Fruit fly (Drosophila melanogaster) whole organism, prepupa: ENCODE data around the gene Nf-YA.

Experiments used
- Blimp-1 ChIP-seq: fragments of 200-800 bp; sonication (Bioruptor generic); optimal IDR thresholded peaks from 3 replicates; lab custom pipeline; 2017; ENCODE audit warnings: missing biosample characterization, missing genetic modification characterization, mild to moderate bottlenecking, moderate library complexity, missing genetic modification reagents
- CG10631 ChIP-seq: fragments of 200-800 bp; sonication (Bioruptor generic); optimal IDR thresholded peaks from 2 replicates; lab custom pipeline; 2016; ENCODE audit warnings: missing biosample characterization, missing genetic modification characterization
- CG11762 ChIP-seq: fragments of 200-800 bp; sonication (Bioruptor generic); optimal IDR thresholded peaks from 3 replicates; lab custom pipeline; 2016; ENCODE audit warnings: missing biosample characterization, missing genetic modification characterization; ENCODE audit not compliant: insufficient read depth
- CG15336 ChIP-seq: fragments of 200-800 bp; sonication (Bioruptor generic); IDR thresholded peaks from 2 replicates; pipeline ENCODE4 v1.3.6; 2022; ENCODE audit warnings: missing biosample characterization, missing genetic modification characterization
- CG1621 ChIP-seq: fragments of 200-800 bp; sonication (Bioruptor generic); optimal IDR thresholded peaks from 3 replicates; lab custom pipeline; 2018; ENCODE audit warnings: missing biosample characterization, mild to moderate bottlenecking, missing genetic modification characterization
- CG16779 ChIP-seq: fragments of 200-800 bp; sonication (Bioruptor generic); optimal IDR thresholded peaks from 3 replicates; lab custom pipeline; 2017; ENCODE audit warnings: missing biosample characterization, mild to moderate bottlenecking, missing genetic modification characterization
- CG3032 ChIP-seq: fragments of 200-800 bp; optimal IDR thresholded peaks from 2 replicates; lab custom pipeline; 2019; ENCODE audit warnings: missing biosample characterization, mild to moderate bottlenecking, missing genetic modification characterization, moderate library complexity
- CG34406 ChIP-seq: fragments of 200-800 bp; sonication (Bioruptor generic); optimal IDR thresholded peaks from 3 replicates; lab custom pipeline; 2016; ENCODE audit warnings: missing biosample characterization, missing genetic modification characterization
- CG4318 ChIP-seq: fragments of 200-800 bp; sonication (Bioruptor generic); optimal IDR thresholded peaks from 3 replicates; lab custom pipeline; 2017; ENCODE audit warnings: missing biosample characterization, mild to moderate bottlenecking, missing genetic modification characterization
- CG6163 ChIP-seq: fragments of 200-800 bp; sonication (Bioruptor generic); IDR thresholded peaks from 3 replicates; pipeline ENCODE4 v1.3.6; 2022; ENCODE audit warnings: missing biosample characterization, missing genetic modification characterization
- CG6792 ChIP-seq: fragments of 200-800 bp; sonication (Bioruptor generic); optimal IDR thresholded peaks from 3 replicates; lab custom pipeline; 2016; ENCODE audit warnings: missing biosample characterization, missing genetic modification characterization
- CG6808 ChIP-seq: fragments of 200-800 bp; sonication (Bioruptor generic); optimal IDR thresholded peaks from 3 replicates; lab custom pipeline; 2017; ENCODE audit warnings: missing biosample characterization, missing genetic modification characterization, mild to moderate bottlenecking, moderate library complexity, missing genetic modification reagents
- CG9139 ChIP-seq: fragments of 200-800 bp; sonication (Bioruptor generic); optimal IDR thresholded peaks from 3 replicates; lab custom pipeline; 2017; ENCODE audit warnings: missing biosample characterization, mild to moderate bottlenecking, missing genetic modification characterization
- Eip75B ChIP-seq: fragments of 200-800 bp; sonication (Bioruptor generic); optimal IDR thresholded peaks from 3 replicates; lab custom pipeline; 2016; ENCODE audit warnings: missing biosample characterization, missing genetic modification characterization
- Eip78C ChIP-seq: fragments of 200-800 bp; sonication (Bioruptor generic); peaks from one replicate; lab custom pipeline; 2016; ENCODE audit warnings: missing biosample characterization, missing genetic modification characterization
- Ets96B ChIP-seq: fragments of 200-800 bp; optimal IDR thresholded peaks from 2 replicates; lab custom pipeline; 2019; ENCODE audit warnings: missing biosample characterization, mild to moderate bottlenecking, missing genetic modification characterization, moderate library complexity
- Gug ChIP-seq: fragments of 200-800 bp; sonication (Bioruptor generic); IDR thresholded peaks from 2 replicates; pipeline ENCODE4 v1.3.6; 2022; ENCODE audit warnings: missing biosample characterization, missing genetic modification characterization
- Hr39 ChIP-seq: fragments of 200-800 bp; sonication (Bioruptor generic); optimal IDR thresholded peaks from 2 replicates; lab custom pipeline; 2016; ENCODE audit warnings: missing biosample characterization, missing genetic modification characterization
- Hr4 ChIP-seq: fragments of 200-800 bp; sonication (Bioruptor generic); optimal IDR thresholded peaks from 3 replicates; lab custom pipeline; 2016; ENCODE audit warnings: missing biosample characterization, missing genetic modification characterization
- Met ChIP-seq: fragments of 200-800 bp; sonication (Bioruptor generic); optimal IDR thresholded peaks from 3 replicates; lab custom pipeline; 2016; ENCODE audit warnings: missing biosample characterization, missing genetic modification characterization
- OdsH ChIP-seq: fragments of 200-800 bp; sonication (Bioruptor generic); optimal IDR thresholded peaks from 3 replicates; lab custom pipeline; 2016; ENCODE audit warnings: missing biosample characterization, missing genetic modification characterization
- Smox ChIP-seq: fragments of 200-800 bp; sonication (Bioruptor generic); optimal IDR thresholded peaks from 3 replicates; lab custom pipeline; 2016; ENCODE audit warnings: missing biosample characterization, missing genetic modification characterization
- Sox102F ChIP-seq: fragments of 200-800 bp; sonication (Bioruptor generic); optimal IDR thresholded peaks from 2 replicates; lab custom pipeline; 2016; ENCODE audit warnings: missing biosample characterization, mild to moderate bottlenecking, missing genetic modification characterization
- Sox15 ChIP-seq: fragments of 200-800 bp; sonication (Bioruptor generic); optimal IDR thresholded peaks from 3 replicates; lab custom pipeline; 2016; ENCODE audit warnings: missing biosample characterization, missing genetic modification characterization
- achi ChIP-seq: fragments of 200-800 bp; sonication (Bioruptor generic); optimal IDR thresholded peaks from 3 replicates; lab custom pipeline; 2016; ENCODE audit warnings: missing biosample characterization, missing genetic modification characterization
- acj6 ChIP-seq: fragments of 200-800 bp; sonication (Bioruptor generic); optimal IDR thresholded peaks from 3 replicates; lab custom pipeline; 2016; ENCODE audit warnings: missing biosample characterization, missing genetic modification characterization
- cyc ChIP-seq: fragments of 200-800 bp; sonication (Bioruptor generic); optimal IDR thresholded peaks from 3 replicates; lab custom pipeline; 2016; ENCODE audit warnings: missing biosample characterization, missing genetic modification characterization
- eg ChIP-seq: fragments of 200-800 bp; sonication (Bioruptor generic); IDR thresholded peaks from 3 replicates; pipeline ENCODE4 v1.3.6; 2022; ENCODE audit warnings: missing biosample characterization, missing genetic modification characterization
- esn ChIP-seq: fragments of 200-800 bp; sonication (Bioruptor generic); optimal IDR thresholded peaks from 2 replicates; lab custom pipeline; 2016; ENCODE audit warnings: missing biosample characterization, mild to moderate bottlenecking, missing genetic modification characterization, moderate library complexity
- fd59A ChIP-seq: fragments of 200-800 bp; sonication (Bioruptor generic); optimal IDR thresholded peaks from 2 replicates; lab custom pipeline; 2017; ENCODE audit warnings: missing biosample characterization, mild to moderate bottlenecking, missing genetic modification characterization, missing genetic modification reagents
- fd85E ChIP-seq: fragments of 200-800 bp; sonication (Bioruptor generic); optimal IDR thresholded peaks from 3 replicates; lab custom pipeline; 2016; ENCODE audit warnings: missing biosample characterization, missing genetic modification characterization
- fkh ChIP-seq: fragments of 200-800 bp; sonication (Bioruptor generic); optimal IDR thresholded peaks from 3 replicates; lab custom pipeline; 2017; ENCODE audit warnings: missing biosample characterization, mild to moderate bottlenecking, missing genetic modification characterization, moderate library complexity
- pdm3 ChIP-seq: fragments of 200-800 bp; sonication (Bioruptor generic); optimal IDR thresholded peaks from 3 replicates; lab custom pipeline; 2016; ENCODE audit warnings: missing biosample characterization, missing genetic modification characterization
- salr ChIP-seq, 2 experiments: fragments of 200-800 bp; sonication (Bioruptor generic); optimal IDR thresholded peaks; 3 replicates each; lab custom pipeline; 2016 to 2018; ENCODE audit warnings: missing biosample characterization in 2 of 2, missing genetic modification characterization in 2 of 2, mild to moderate bottlenecking in 1 of 2
- spab ChIP-seq: fragments of 200-800 bp; sonication (Bioruptor generic); optimal IDR thresholded peaks from 2 replicates; lab custom pipeline; 2017; ENCODE audit warnings: missing biosample characterization, mild to moderate bottlenecking, missing genetic modification characterization, missing genetic modification reagents
- ss ChIP-seq, 2 experiments: fragments of 200-800 bp; sonication (Bioruptor generic); optimal IDR thresholded peaks; 2 replicates in 1 of 2; 3 replicates in 1 of 2; lab custom pipeline; 2017 to 2018; ENCODE audit warnings: mild to moderate bottlenecking in 2 of 2, missing biosample characterization in 2 of 2, missing genetic modification characterization in 2 of 2, moderate library complexity in 1 of 2
- topi ChIP-seq: fragments of 200-800 bp; sonication (Bioruptor generic); optimal IDR thresholded peaks from 3 replicates; lab custom pipeline; 2016; ENCODE audit warnings: missing biosample characterization, missing genetic modification characterization
- vri ChIP-seq: fragments of 200-800 bp; sonication (Bioruptor generic); optimal IDR thresholded peaks from 3 replicates; lab custom pipeline; 2016; ENCODE audit warnings: missing biosample characterization, mild to moderate bottlenecking, missing genetic modification characterization

Nf-YA gene

DNA sequence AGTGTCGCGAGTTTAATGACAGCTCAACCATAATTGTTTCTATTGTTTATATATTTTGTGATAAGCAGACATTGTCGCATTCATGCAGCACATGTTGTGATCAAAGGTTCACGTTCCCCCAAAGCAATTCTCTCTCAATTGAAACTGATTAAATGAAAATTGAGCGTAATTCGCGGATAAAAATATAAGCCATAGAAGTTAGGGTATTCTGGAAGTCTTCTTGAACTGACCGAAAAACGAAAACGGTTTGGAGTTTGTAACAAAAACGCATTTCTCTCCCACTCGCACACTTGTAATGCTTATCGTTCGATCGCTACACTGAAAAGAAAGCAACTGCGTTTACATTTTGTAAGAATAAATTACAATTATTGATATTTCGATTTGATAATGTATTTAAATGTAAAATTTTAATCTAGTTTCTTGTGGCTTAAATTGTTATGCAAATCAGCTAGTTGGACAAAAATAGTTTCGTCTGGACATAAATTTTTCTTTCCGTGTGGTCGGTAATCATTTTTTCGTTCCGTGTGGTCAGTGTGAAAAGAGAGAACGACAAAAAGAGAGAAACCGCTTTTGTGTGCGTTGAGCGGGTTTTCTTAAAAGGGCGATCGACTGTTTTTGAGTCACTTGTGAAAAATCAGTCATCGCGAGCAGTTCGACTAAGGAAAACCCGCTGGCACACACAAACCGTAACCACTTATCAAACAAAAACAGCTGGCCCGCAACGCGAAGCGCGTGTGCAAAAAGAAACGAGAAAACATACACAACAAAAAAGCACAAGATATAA is 19.2 kb downstream of the Nf-YA start, which contains the start of gene aay (continued):
- TF ChIP-seq CG16779 (tag; lab: Kevin White, UChicago) (peak; percentile 98), CG34406 (GFP tag; lab: Kevin White, UChicago) (peak; percentile 100), CG6792 (GFP tag; lab: Kevin White, UChicago) (peak; percentile 99), fd85E (GFP tag; lab: Kevin White, UChicago) (peak; percentile 97), fd59A (GFP tag; lab: Kevin White, UChicago) (peak; percentile 95), Hr4 (GFP tag; lab: Kevin White, UChicago) (peak; percentile 99), CG6163 (GFP tag; lab: Robert Waterston, UW) (peak; percentile 98), CG4318 (GFP tag; lab: Kevin White, UChicago) (peak; percentile 94), CG6808 (peak; percentile 95), OdsH (GFP tag; lab: Kevin White, UChicago) (peak; percentile 99), CG15336 (GFP tag; lab: Robert Waterston, UW) (peak; percentile 99), Eip75B (peak; percentile 99), Eip78C (GFP tag; lab: Kevin White, UChicago) (peak; percentile 100), acj6 (GFP tag; lab: Kevin White, UChicago) (peak; percentile 99), Smox (GFP tag; lab: Kevin White, UChicago) (peak; percentile 99)

DNA sequence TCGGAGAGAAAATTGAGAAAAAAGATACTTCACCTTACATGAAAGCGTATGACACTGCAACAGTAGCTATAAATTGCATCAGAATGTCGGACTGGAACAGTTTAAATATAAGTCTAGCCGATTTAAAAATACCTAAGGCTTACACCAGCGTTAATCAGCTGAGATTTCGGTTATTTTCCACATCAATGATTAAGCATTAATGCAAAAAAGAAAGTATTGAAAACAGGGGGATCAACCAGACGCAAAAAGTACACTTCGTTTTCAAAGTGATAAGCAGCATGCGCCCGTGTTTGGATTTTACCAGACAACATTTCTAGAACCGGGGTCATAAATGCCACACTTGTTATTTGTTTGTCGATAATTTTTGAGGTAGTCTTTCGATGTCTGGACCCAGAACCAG is 19.9 kb downstream of the Nf-YA start:
- no peak for TF ChIP-seq Smox (GFP tag; lab: Kevin White, UChicago)
- TF ChIP-seq Eip78C (GFP tag; lab: Kevin White, UChicago): peak; percentile 8

DNA sequence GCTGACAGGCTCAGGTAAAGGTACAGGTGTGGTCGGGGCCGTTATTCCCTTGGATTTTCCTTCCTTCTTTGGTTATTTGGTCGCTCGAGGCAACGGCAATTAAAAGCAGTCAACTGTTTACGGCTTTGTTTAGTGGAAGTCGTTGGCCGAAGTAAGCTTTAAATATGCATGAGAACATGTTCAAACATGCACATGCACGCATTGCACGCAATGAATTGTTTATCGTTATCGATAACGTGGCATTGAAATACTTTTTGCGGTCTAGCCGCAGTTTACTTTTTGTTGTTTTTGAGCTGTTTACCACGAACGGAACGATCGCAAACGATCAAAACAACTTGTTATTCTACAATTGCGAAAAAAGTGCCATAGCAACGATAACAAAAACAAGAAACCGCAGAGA is 20.4 kb downstream of the Nf-YA start:
- TF ChIP-seq ss (GFP tag; optimal IDR thresholded peaks at IDR 0.05; lab: Kevin White, UChicago) (peak in 1 of 2 experiments; percentile 52), vri (GFP tag; lab: Kevin White, UChicago) (no peak), achi (GFP tag; lab: Kevin White, UChicago) (no peak)
- TF ChIP-seq, all 60 proteins: peak for 1

dm6 chr3L:9420819-9421130 is 21.3 kb downstream of the Nf-YA start:
- TF ChIP-seq acj6 (GFP tag; lab: Kevin White, UChicago) (no peak), achi (GFP tag; lab: Kevin White, UChicago) (no peak), CG6163 (GFP tag; lab: Robert Waterston, UW) (no peak), pdm3 (GFP tag; lab: Kevin White, UChicago) (no peak), CG4318 (GFP tag; lab: Kevin White, UChicago) (no peak)

DNA sequence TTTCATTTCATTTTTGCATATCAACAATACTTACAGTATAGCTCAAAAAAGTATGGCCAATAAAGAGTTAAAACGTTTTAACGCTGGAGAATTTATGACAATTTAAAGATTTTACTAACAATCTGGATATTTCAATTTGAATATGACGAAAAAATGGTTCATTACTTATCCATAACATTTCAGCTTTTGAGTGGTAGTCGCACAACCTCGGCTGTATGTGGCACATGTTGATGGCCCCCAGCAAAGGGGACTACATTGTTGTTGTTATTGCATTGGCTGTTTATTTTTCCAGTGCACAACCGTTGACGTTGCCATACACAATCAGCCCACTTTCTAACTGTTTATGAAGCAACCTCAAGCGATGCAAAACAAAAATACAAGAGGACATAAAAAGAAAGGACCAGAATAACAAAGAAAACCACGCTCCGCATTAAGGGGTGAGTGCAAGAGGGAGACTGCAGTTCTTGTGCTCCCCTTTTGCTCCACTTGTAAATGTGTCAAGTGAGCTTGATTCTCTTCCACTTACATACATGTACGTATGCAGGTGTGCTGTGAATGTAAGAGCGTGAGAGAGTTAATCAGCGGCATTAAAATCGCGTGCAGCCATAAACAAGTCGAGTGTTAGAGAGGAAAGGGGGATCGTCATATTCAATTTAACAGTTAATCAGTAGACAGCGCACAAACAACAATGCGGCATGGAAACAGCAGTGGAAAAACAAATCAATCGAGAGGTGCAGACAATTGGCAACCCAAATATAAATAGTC is 21.8 kb downstream of the Nf-YA start:
- TF ChIP-seq CG16779 (tag; lab: Kevin White, UChicago) (peak; percentile 94), CG4318 (GFP tag; lab: Kevin White, UChicago) (peak; percentile 88), Ets96B (tag; lab: Kevin White, UChicago) (peak; percentile 97), Eip75B (peak; percentile 99), salr (GFP tag; optimal IDR thresholded peaks at IDR 0.05; lab: Kevin White, UChicago) (peak; percentile 91), pdm3 (GFP tag; lab: Kevin White, UChicago) (peak; percentile 97), Sox15 (peak; percentile 92), Hr39 (GFP tag; lab: Kevin White, UChicago) (peak; percentile 96), topi (peak; percentile 98), Met (GFP tag; lab: Kevin White, UChicago) (peak; percentile 98), esn (GFP tag; lab: Kevin White, UChicago) (peak; percentile 99), CG10631 (GFP tag; lab: Kevin White, UChicago) (peak; percentile 94), ss (GFP tag; optimal IDR thresholded peaks at IDR 0.05; lab: Kevin White, UChicago) (peak; percentile 93 to 96), spab (peak; percentile 93), cyc (GFP tag; lab: Kevin White, UChicago) (peak; percentile 97), CG11762 (peak; percentile 95), CG3032 (tag; lab: Kevin White, UChicago) (peak; percentile 94), fkh (GFP tag; lab: Kevin White, UChicago) (no peak), Sox102F (GFP tag; lab: Kevin White, UChicago) (peak; percentile 98), CG1621 (tag; lab: Kevin White, UChicago) (peak; percentile 95), CG34406 (GFP tag; lab: Kevin White, UChicago) (peak; percentile 97), CG9139 (GFP tag; lab: Kevin White, UChicago) (peak; percentile 94), acj6 (GFP tag; lab: Kevin White, UChicago) (peak; percentile 96), eg (GFP tag; lab: Robert Waterston, UW) (peak; percentile 98), Hr4 (GFP tag; lab: Kevin White, UChicago) (peak; percentile 95), Blimp-1 (GFP tag; lab: Kevin White, UChicago) (peak; percentile 91), Gug (GFP tag; lab: Robert Waterston, UW) (peak; percentile 93)
